Worm (Caenorhabditis elegans) whole organism, L2 larva: ENCODE results near the gene idhb-1.

Experiments used
- C34F6.9 ChIP-seq: fragments of 150-350 bp; optimal IDR thresholded peaks from 2 replicates; lab custom pipeline; 2014; ENCODE audit warnings: missing biosample characterization, missing genetic modification characterization
- F13H6.1 ChIP-seq: sonication (generic microtip); optimal IDR thresholded peaks from 2 replicates; lab custom pipeline; 2016; ENCODE audit warnings: missing genetic modification characterization, missing compliant biosample characterization
- ZK546.5 ChIP-seq: sonication (generic microtip); optimal IDR thresholded peaks from 2 replicates; lab custom pipeline; 2017; ENCODE audit warnings: missing biosample characterization, missing genetic modification characterization
- aly-2 ChIP-seq: fragments of 150-350 bp; optimal IDR thresholded peaks from 2 replicates; lab custom pipeline; 2014; ENCODE audit warnings: missing biosample characterization, missing genetic modification characterization
- ceh-16 ChIP-seq: fragments of 150-350 bp; optimal IDR thresholded peaks from 2 replicates; lab custom pipeline; 2014; ENCODE audit warnings: missing biosample characterization, missing genetic modification characterization
- dmd-4 ChIP-seq: sonication (generic microtip); optimal IDR thresholded peaks from 2 replicates; lab custom pipeline; 2017; ENCODE audit warnings: missing biosample characterization, missing genetic modification characterization
- egl-27 ChIP-seq: sonication (generic microtip); optimal IDR thresholded peaks from 3 replicates; lab custom pipeline; 2017; ENCODE audit warnings: missing biosample characterization, missing genetic modification reagents, missing genetic modification characterization
- elt-1 ChIP-seq: fragments of 150-350 bp; optimal IDR thresholded peaks from 2 replicates; lab custom pipeline; 2014; ENCODE audit warnings: missing biosample characterization, missing genetic modification characterization
- fos-1 ChIP-seq: fragments of 150-350 bp; optimal IDR thresholded peaks from 2 replicates; lab custom pipeline; 2014; ENCODE audit warnings: missing biosample characterization, missing genetic modification characterization
- gmeb-1 ChIP-seq: fragments of 150-350 bp; optimal IDR thresholded peaks from 2 replicates; lab custom pipeline; 2014; ENCODE audit warnings: missing biosample characterization, missing genetic modification characterization
- lin-11 ChIP-seq: fragments of 150-350 bp; sonication (generic microtip); optimal IDR thresholded peaks from 2 replicates; lab custom pipeline; 2014; ENCODE audit warnings: missing biosample characterization, missing genetic modification characterization, inconsistent platforms, mixed read lengths
- lin-39 ChIP-seq: fragments of 150-350 bp; optimal IDR thresholded peaks from 2 replicates; lab custom pipeline; 2014; ENCODE audit warnings: missing biosample characterization, missing genetic modification reagents, missing genetic modification characterization
- lsy-2 ChIP-seq, 2 experiments: fragments of 150-350 bp in 1 of 2; sonication (generic microtip) in 1 of 2; optimal IDR thresholded peaks; 2 replicates each; lab custom pipeline; 2014 to 2017; ENCODE audit warnings: missing biosample characterization in 2 of 2, missing genetic modification characterization in 2 of 2
- mab-5 ChIP-seq: fragments of 150-350 bp; optimal IDR thresholded peaks from 2 replicates; lab custom pipeline; 2014; ENCODE audit warnings: missing biosample characterization, missing genetic modification characterization
- mdl-1 ChIP-seq, 2 experiments: fragments of 150-350 bp in 1 of 2; sonication (generic microtip) in 1 of 2; optimal IDR thresholded peaks; 2 replicates each; lab custom pipeline; 2017; ENCODE audit warnings: missing biosample characterization in 2 of 2, missing genetic modification characterization in 2 of 2
- nhr-11 ChIP-seq: fragments of 150-350 bp; optimal IDR thresholded peaks from 2 replicates; lab custom pipeline; 2014; ENCODE audit warnings: missing biosample characterization, missing genetic modification characterization
- nhr-12 ChIP-seq: fragments of 150-350 bp; optimal IDR thresholded peaks from 2 replicates; lab custom pipeline; 2014; ENCODE audit warnings: missing biosample characterization, missing genetic modification characterization
- nhr-129 ChIP-seq: fragments of 150-350 bp; optimal IDR thresholded peaks from 2 replicates; lab custom pipeline; 2014; ENCODE audit warnings: missing biosample characterization, missing genetic modification characterization
- nhr-21 ChIP-seq: fragments of 150-350 bp; optimal IDR thresholded peaks from 2 replicates; lab custom pipeline; 2014; ENCODE audit warnings: missing biosample characterization, missing genetic modification characterization
- nhr-23 ChIP-seq: fragments of 150-350 bp; optimal IDR thresholded peaks from 2 replicates; lab custom pipeline; 2014; ENCODE audit warnings: missing biosample characterization, missing genetic modification reagents, missing genetic modification characterization
- nhr-25 ChIP-seq: fragments of 150-350 bp; sonication (generic microtip); optimal IDR thresholded peaks from 3 replicates; lab custom pipeline; 2014; ENCODE audit warnings: missing biosample characterization, missing genetic modification characterization
- nhr-77 ChIP-seq: fragments of 150-350 bp; optimal IDR thresholded peaks from 2 replicates; lab custom pipeline; 2014; ENCODE audit warnings: missing biosample characterization, missing genetic modification characterization
- peb-1 ChIP-seq: fragments of 150-350 bp; optimal IDR thresholded peaks from 2 replicates; lab custom pipeline; 2014; ENCODE audit warnings: missing biosample characterization, missing genetic modification characterization
- sma-3 ChIP-seq: sonication (generic microtip); optimal IDR thresholded peaks from 2 replicates; lab custom pipeline; 2016; ENCODE audit warnings: missing genetic modification reagents, missing genetic modification characterization, missing compliant biosample characterization
- sma-9 ChIP-seq, 2 experiments: fragments of 150-350 bp in 1 of 2; sonication (generic microtip) in 1 of 2; optimal IDR thresholded peaks; 2 replicates each; lab custom pipeline; 2014 to 2016; ENCODE audit warnings: missing genetic modification characterization in 2 of 2, mild to moderate bottlenecking in 1 of 2, missing biosample characterization in 1 of 2, missing compliant biosample characterization in 1 of 2, missing genetic modification reagents in 1 of 2, moderate library complexity in 1 of 2
- unc-39 ChIP-seq: fragments of 150-350 bp; optimal IDR thresholded peaks from 2 replicates; lab custom pipeline; 2014; ENCODE audit warnings: missing biosample characterization, missing genetic modification characterization
- unc-55 ChIP-seq: fragments of 150-350 bp; sonication (generic microtip); optimal IDR thresholded peaks from 3 replicates; lab custom pipeline; 2014; ENCODE audit warnings: missing biosample characterization, missing genetic modification reagents, missing genetic modification characterization
- zag-1 ChIP-seq: fragments of 150-350 bp; optimal IDR thresholded peaks from 2 replicates; lab custom pipeline; 2014; ENCODE audit warnings: missing biosample characterization, missing genetic modification characterization
- ztf-1 ChIP-seq: fragments of 200-800 bp; sonication (Bioruptor generic); conservative IDR thresholded peaks from 2 replicates; pipeline ENCODE4 v1.3.6; 2022; ENCODE audit warnings: missing genetic modification characterization, missing compliant biosample characterization
- ztf-11 ChIP-seq: sonication (generic microtip); optimal IDR thresholded peaks from 2 replicates; lab custom pipeline; 2017; ENCODE audit warnings: missing biosample characterization, missing genetic modification characterization
- ztf-4 ChIP-seq: fragments of 150-350 bp; optimal IDR thresholded peaks from 2 replicates; lab custom pipeline; 2014; ENCODE audit warnings: missing biosample characterization, missing genetic modification characterization

Gene idhb-1

ce11 chrX:14132677-14133076 is 41.2 kb downstream of the idhb-1 start:
- TF ChIP-seq mdl-1 (tag; optimal IDR thresholded peaks at IDR 0.05; lab: Kevin White, UChicago) (no peak), mab-5 (tag; lab: Kevin White, UChicago) (no peak), lsy-2 (tag; optimal IDR thresholded peaks at IDR 0.05; lab: Kevin White, UChicago) (no peak), dmd-4 (tag; lab: Kevin White, UChicago) (no peak), gmeb-1 (tag; lab: Kevin White, UChicago) (no peak), lin-39 (tag; lab: Kevin White, UChicago) (no peak), ztf-4 (tag; lab: Kevin White, UChicago) (no peak), lin-11 (tag; lab: Kevin White, UChicago) (no peak), aly-2 (tag; lab: Kevin White, UChicago) (no peak), nhr-21 (tag; lab: Kevin White, UChicago) (no peak), unc-39 (tag; lab: Kevin White, UChicago) (no peak), ztf-11 (no peak), fos-1 (tag; lab: Kevin White, UChicago) (no peak), C34F6.9 (tag; lab: Kevin White, UChicago) (no peak), zag-1 (tag; lab: Kevin White, UChicago) (no peak), ztf-1 (GFP tag; lab: Robert Waterston, UW) (no peak), ceh-16 (no peak)

ce11 chrX:14131476-14131875 is 42.4 kb downstream of the idhb-1 start:
- TF ChIP-seq nhr-12 (tag; lab: Kevin White, UChicago) (no peak), peb-1 (tag; lab: Kevin White, UChicago) (no peak), F13H6.1 (no peak), elt-1 (no peak), nhr-25 (tag; lab: Kevin White, UChicago) (no peak), nhr-11 (no peak), nhr-77 (tag; lab: Kevin White, UChicago) (no peak), mab-5 (tag; lab: Kevin White, UChicago) (no peak), lin-11 (tag; lab: Kevin White, UChicago) (no peak), egl-27 (no peak), unc-55 (GFP tag; lab: Kevin White, UChicago) (no peak), ztf-11 (no peak)

- TF ChIP-seq nhr-12 (tag; lab: Kevin White, UChicago) (no peak), ztf-4 (tag; lab: Kevin White, UChicago) (no peak), unc-55 (GFP tag; lab: Kevin White, UChicago) (peak; percentile 47), fos-1 (tag; lab: Kevin White, UChicago) (peak; percentile 17)
These were observed 46.5 kb downstream of the idhb-1 start, which contains the start of gene F28H6.4 for ce11 chrX:14127291-14127922. Gene F28H6.4, plus strand, starts transcription at chrX:14127872.

ce11 chrX:14125870-14126269 is 48.0 kb downstream of the idhb-1 start, which contains the start of gene F28H6.6:
Gene F28H6.6, minus strand, starts transcription at chrX:14125879.
- no peak for TF ChIP-seq sma-3
- no peak for TF ChIP-seq ztf-1 (GFP tag; lab: Robert Waterston, UW)
- no peak for TF ChIP-seq zag-1 (tag; lab: Kevin White, UChicago)
- TF ChIP-seq nhr-129 (tag; lab: Kevin White, UChicago) = no peak
- no peak for TF ChIP-seq ztf-4 (tag; lab: Kevin White, UChicago)
- TF ChIP-seq nhr-23 (tag; lab: Kevin White, UChicago) = no peak
- no peak for TF ChIP-seq nhr-11
- no peak for TF ChIP-seq gmeb-1 (tag; lab: Kevin White, UChicago)
- TF ChIP-seq sma-9 (GFP tag; optimal IDR thresholded peaks at IDR 0.05; lab: Kevin White, UChicago) = no peak
- TF ChIP-seq sma-9 (tag; optimal IDR thresholded peaks at IDR 0.05; lab: Kevin White, UChicago) = no peak
- no peak for TF ChIP-seq ceh-16
- TF ChIP-seq mdl-1 (tag; optimal IDR thresholded peaks at IDR 0.05; lab: Kevin White, UChicago) = no peak
- no peak for TF ChIP-seq dmd-4 (tag; lab: Kevin White, UChicago)
- no peak for TF ChIP-seq ZK546.5 (tag; lab: Kevin White, UChicago)
- no peak for TF ChIP-seq nhr-25 (tag; lab: Kevin White, UChicago)
- TF ChIP-seq lin-11 (tag; lab: Kevin White, UChicago) = no peak
- TF ChIP-seq egl-27 = no peak
- TF ChIP-seq elt-1 = no peak
- TF ChIP-seq, all 48 proteins: peak for 0
